Fruit fly (Drosophila melanogaster) whole organism, embryonic: ENCODE measurements around the gene Rpt5.

Experiments used
- BEAF-32 ChIP-seq: fragments of 200-800 bp; sonication (Bioruptor generic); optimal IDR thresholded peaks from 3 replicates; lab custom pipeline; 2017; ENCODE audit warnings: missing biosample characterization, missing genetic modification characterization, mild to moderate bottlenecking, moderate library complexity, missing genetic modification reagents
- CG10366 ChIP-seq: fragments of 200-800 bp; sonication (Bioruptor generic); IDR thresholded peaks from 2 replicates; pipeline ENCODE4 v1.3.6; 2022; ENCODE audit warnings: missing biosample characterization, missing genetic modification characterization
- CG10462 ChIP-seq: fragments of 200-800 bp; sonication (Bioruptor generic); optimal IDR thresholded peaks from 2 replicates; lab custom pipeline; 2016; ENCODE audit warnings: missing biosample characterization, missing genetic modification characterization
- CG10565 ChIP-seq: fragments of 200-800 bp; sonication (Bioruptor generic); optimal IDR thresholded peaks from 3 replicates; lab custom pipeline; 2016; ENCODE audit warnings: missing biosample characterization, mild to moderate bottlenecking, missing genetic modification characterization
- CG10959 ChIP-seq: fragments of 200-800 bp; sonication (Bioruptor generic); IDR thresholded peaks from 2 replicates; pipeline ENCODE4 v1.3.6; 2022; ENCODE audit warnings: missing biosample characterization, missing genetic modification characterization
- CG11456 ChIP-seq: fragments of 200-800 bp; sonication (Bioruptor generic); IDR thresholded peaks from 3 replicates; pipeline ENCODE4 v1.3.6; 2022; ENCODE audit warnings: missing biosample characterization, missing genetic modification characterization
- CG11560 ChIP-seq: fragments of 200-800 bp; sonication (Bioruptor generic); IDR thresholded peaks from 3 replicates; pipeline ENCODE4 v1.3.6; 2022; ENCODE audit warnings: missing biosample characterization, missing genetic modification characterization
- CG12744 ChIP-seq: fragments of 200-800 bp; sonication (Bioruptor generic); optimal IDR thresholded peaks from 2 replicates; lab custom pipeline; 2016; ENCODE audit warnings: missing biosample characterization, missing genetic modification characterization
- CG13296 ChIP-seq: fragments of 200-800 bp; sonication (Bioruptor generic); optimal IDR thresholded peaks from 3 replicates; lab custom pipeline; 2018; ENCODE audit warnings: missing biosample characterization, mild to moderate bottlenecking, missing genetic modification characterization
- CG13894 ChIP-seq: fragments of 200-800 bp; sonication (Bioruptor generic); optimal IDR thresholded peaks from 3 replicates; lab custom pipeline; 2018; ENCODE audit warnings: missing biosample characterization, mild to moderate bottlenecking, missing genetic modification characterization, moderate library complexity
- CG14860 ChIP-seq: fragments of 200-800 bp; sonication (Bioruptor generic); IDR thresholded peaks from 3 replicates; pipeline ENCODE4 v1.3.6; 2022; ENCODE audit warnings: missing biosample characterization, missing genetic modification characterization; ENCODE audit not compliant: partially characterized antibody
- CG2712 ChIP-seq: fragments of 200-800 bp; optimal IDR thresholded peaks from 3 replicates; lab custom pipeline; 2019; ENCODE audit warnings: missing biosample characterization, mild to moderate bottlenecking, missing genetic modification characterization, moderate library complexity
- CG31388 ChIP-seq: fragments of 200-800 bp; sonication (Bioruptor generic); optimal IDR thresholded peaks from 2 replicates; lab custom pipeline; 2016; ENCODE audit warnings: missing biosample characterization, missing genetic modification characterization
- CG3163 ChIP-seq: fragments of 200-800 bp; sonication (Bioruptor generic); optimal IDR thresholded peaks from 3 replicates; lab custom pipeline; 2016; ENCODE audit warnings: missing biosample characterization, missing genetic modification characterization
- CG43689 ChIP-seq: fragments of 200-800 bp; sonication (Bioruptor generic); IDR thresholded peaks from 2 replicates; pipeline ENCODE4 v1.3.6; 2022; ENCODE audit warnings: missing biosample characterization, missing genetic modification characterization
- CG9609 ChIP-seq: fragments of 200-800 bp; sonication (Bioruptor generic); optimal IDR thresholded peaks from 3 replicates; lab custom pipeline; 2016; ENCODE audit warnings: missing biosample characterization, missing genetic modification characterization
- CG9797 ChIP-seq: fragments of 200-800 bp; sonication (Bioruptor generic); optimal IDR thresholded peaks from 3 replicates; lab custom pipeline; 2018; ENCODE audit warnings: missing biosample characterization, mild to moderate bottlenecking, missing genetic modification characterization
- Fer1 ChIP-seq: fragments of 200-800 bp; sonication (Bioruptor generic); optimal IDR thresholded peaks from 2 replicates; lab custom pipeline; 2017; ENCODE audit warnings: missing biosample characterization, mild to moderate bottlenecking, missing genetic modification characterization
- Fer2 ChIP-seq: fragments of 200-800 bp; sonication (Bioruptor generic); optimal IDR thresholded peaks from 2 replicates; lab custom pipeline; 2018; ENCODE audit warnings: missing biosample characterization, mild to moderate bottlenecking, missing genetic modification characterization, moderate library complexity
- HLH3B ChIP-seq: fragments of 200-800 bp; sonication (Bioruptor generic); IDR thresholded peaks from 2 replicates; pipeline ENCODE4 v1.3.6; 2022; ENCODE audit warnings: missing biosample characterization, missing genetic modification characterization
- HLH4C ChIP-seq: fragments of 200-800 bp; sonication (Bioruptor generic); IDR thresholded peaks from 3 replicates; pipeline ENCODE4 v1.3.6; 2022; ENCODE audit warnings: missing biosample characterization, missing genetic modification characterization; ENCODE audit not compliant: partially characterized antibody
- HmgD ChIP-seq: fragments of 200-800 bp; sonication (Bioruptor generic); optimal IDR thresholded peaks from 3 replicates; lab custom pipeline; 2016; ENCODE audit warnings: missing biosample characterization, missing genetic modification characterization
- Hr51 ChIP-seq, 2 experiments: fragments of 200-800 bp; sonication (Bioruptor generic); optimal IDR thresholded peaks; 2 replicates in 1 of 2; 3 replicates in 1 of 2; lab custom pipeline; 2016 to 2018; ENCODE audit warnings: missing biosample characterization in 2 of 2, missing genetic modification characterization in 2 of 2, mild to moderate bottlenecking in 1 of 2, moderate library complexity in 1 of 2
- Jarid2 ChIP-seq: fragments of 200-800 bp; sonication (Bioruptor generic); optimal IDR thresholded peaks from 3 replicates; lab custom pipeline; 2017; ENCODE audit warnings: mild to moderate bottlenecking, missing biosample characterization, missing genetic modification reagents, missing genetic modification characterization
- Lpt ChIP-seq: fragments of >200 bp; optimal IDR thresholded peaks from 2 replicates; lab custom pipeline; 2018; ENCODE audit warnings: missing biosample characterization, missing genetic modification characterization
- Mrtf ChIP-seq: fragments of 200-800 bp; sonication (Bioruptor generic); IDR thresholded peaks from 3 replicates; pipeline ENCODE4 v1.3.6; 2022; ENCODE audit warnings: missing biosample characterization, missing genetic modification characterization
- NK7.1 ChIP-seq: fragments of 200-800 bp; sonication (Bioruptor generic); optimal IDR thresholded peaks from 3 replicates; lab custom pipeline; 2016; ENCODE audit warnings: missing biosample characterization, missing genetic modification characterization
- Scr ChIP-seq: fragments of 200-800 bp; sonication (Bioruptor generic); IDR thresholded peaks from 2 replicates; pipeline ENCODE4 v1.3.6; 2022; ENCODE audit warnings: missing biosample characterization, missing genetic modification characterization; ENCODE audit not compliant: partially characterized antibody
- Six4 ChIP-seq: fragments of 200-800 bp; sonication (Bioruptor generic); optimal IDR thresholded peaks from 2 replicates; lab custom pipeline; 2016; ENCODE audit warnings: missing biosample characterization, missing genetic modification characterization
- Spps ChIP-seq: fragments of 200-800 bp; sonication (Bioruptor generic); optimal IDR thresholded peaks from 2 replicates; lab custom pipeline; 2018; ENCODE audit warnings: missing biosample characterization, mild to moderate bottlenecking, missing genetic modification characterization
- ase ChIP-seq: fragments of 200-800 bp; sonication (Bioruptor generic); IDR thresholded peaks from 3 replicates; pipeline ENCODE4 v1.3.6; 2022; ENCODE audit warnings: missing biosample characterization, missing genetic modification characterization
- ash1 ChIP-seq: fragments of 200-800 bp; sonication (Bioruptor generic); optimal IDR thresholded peaks from 2 replicates; lab custom pipeline; 2018; ENCODE audit warnings: missing biosample characterization, mild to moderate bottlenecking, missing genetic modification characterization
- bab2 ChIP-seq: fragments of 200-800 bp; sonication (Bioruptor generic); optimal IDR thresholded peaks from 2 replicates; lab custom pipeline; 2016; ENCODE audit warnings: missing biosample characterization, missing genetic modification characterization
- chif ChIP-seq, 2 experiments: fragments of 200-800 bp; sonication (Bioruptor generic); optimal IDR thresholded peaks; 3 replicates each; lab custom pipeline; 2016; ENCODE audit warnings: missing biosample characterization in 2 of 2, missing genetic modification characterization in 2 of 2
- corto ChIP-seq: fragments of 200-800 bp; sonication (Bioruptor generic); optimal IDR thresholded peaks from 2 replicates; lab custom pipeline; 2016; ENCODE audit warnings: missing biosample characterization, mild to moderate bottlenecking, missing genetic modification characterization, moderate library complexity
- dati ChIP-seq: fragments of 200-800 bp; sonication (Bioruptor generic); IDR thresholded peaks from 2 replicates; pipeline ENCODE4 v1.3.6; 2022; ENCODE audit warnings: missing biosample characterization, missing genetic modification characterization
- exex ChIP-seq: fragments of 200-800 bp; sonication (Bioruptor generic); optimal IDR thresholded peaks from 4 replicates; lab custom pipeline; 2018; ENCODE audit warnings: missing biosample characterization, mild to moderate bottlenecking, missing genetic modification characterization, moderate library complexity
- fd96Cb ChIP-seq: fragments of 200-800 bp; sonication (Bioruptor generic); optimal IDR thresholded peaks from 2 replicates; lab custom pipeline; 2018; ENCODE audit warnings: missing biosample characterization, mild to moderate bottlenecking, missing genetic modification characterization, moderate library complexity
- gem ChIP-seq: fragments of 200-800 bp; sonication (Bioruptor generic); optimal IDR thresholded peaks from 2 replicates; lab custom pipeline; 2019; ENCODE audit warnings: missing biosample characterization, mild to moderate bottlenecking, missing genetic modification characterization, moderate library complexity
- gsb ChIP-seq: fragments of 200-800 bp; sonication (Bioruptor generic); IDR thresholded peaks from 2 replicates; pipeline ENCODE4 v1.3.6; 2022; ENCODE audit warnings: missing biosample characterization, missing genetic modification characterization
- her ChIP-seq: fragments of 200-800 bp; sonication (Bioruptor generic); optimal IDR thresholded peaks from 2 replicates; lab custom pipeline; 2016; ENCODE audit warnings: missing biosample characterization, missing genetic modification characterization
- hkb ChIP-seq, 2 experiments: fragments of 200-800 bp in 1 of 2; fragments of >200 bp in 1 of 2; sonication (Bioruptor generic) in 1 of 2; IDR thresholded peaks in 1 of 2; optimal IDR thresholded peaks in 1 of 2; 2 replicates each; pipeline versions ENCODE4 v1.3.6 to Lab custom; 2017 to 2022; ENCODE audit warnings: missing biosample characterization in 1 of 2, missing genetic modification characterization in 1 of 2
- jigr1 ChIP-seq: fragments of 200-800 bp; sonication (Bioruptor generic); IDR thresholded peaks from 3 replicates; pipeline ENCODE4 v1.3.6; 2022; ENCODE audit warnings: missing biosample characterization, missing genetic modification characterization
- lmd ChIP-seq: fragments of 200-800 bp; sonication (Bioruptor generic); IDR thresholded peaks from 2 replicates; pipeline ENCODE4 v1.3.6; 2022; ENCODE audit warnings: missing biosample characterization, missing genetic modification characterization
- scrt ChIP-seq: fragments of 200-800 bp; sonication (Bioruptor generic); optimal IDR thresholded peaks from 2 replicates; lab custom pipeline; 2018; ENCODE audit warnings: missing biosample characterization, mild to moderate bottlenecking, missing genetic modification characterization, moderate library complexity
- sens-2 ChIP-seq: fragments of 200-800 bp; sonication (Bioruptor generic); IDR thresholded peaks from 2 replicates; pipeline ENCODE4 v1.3.6; 2022; ENCODE audit warnings: missing biosample characterization, missing genetic modification characterization
- stwl ChIP-seq: fragments of 200-800 bp; sonication (Bioruptor generic); optimal IDR thresholded peaks from 3 replicates; lab custom pipeline; 2018; ENCODE audit warnings: missing biosample characterization, mild to moderate bottlenecking, missing genetic modification characterization, moderate library complexity
- tgo ChIP-seq: fragments of 200-800 bp; sonication (Bioruptor generic); IDR thresholded peaks from 3 replicates; pipeline ENCODE4 v1.3.6; 2022; ENCODE audit warnings: missing biosample characterization, missing genetic modification characterization
- twi ChIP-seq: fragments of 200-800 bp; optimal IDR thresholded peaks from 2 replicates; lab custom pipeline; 2019; ENCODE audit warnings: missing biosample characterization, mild to moderate bottlenecking, missing genetic modification characterization, moderate library complexity
- unc-4 ChIP-seq: fragments of 200-800 bp; sonication (Bioruptor generic); IDR thresholded peaks from 2 replicates; pipeline ENCODE4 v1.3.6; 2022; ENCODE audit warnings: missing biosample characterization, missing genetic modification characterization; ENCODE audit not compliant: partially characterized antibody

Rpt5 gene

dm6 chr3R:23732990-23733512, 19.6 kb upstream of the Rpt5 start, which contains the start of the genes Hmgcr and Rpn9:
Gene Hmgcr (plus strand): TSS chr3R:23733324.
Gene Rpn9 (minus strand): TSS chr3R:23733462.
- TF ChIP-seq Six4 (GFP tag; lab: Kevin White, UChicago): no peak
- TF ChIP-seq lmd (GFP tag; lab: Robert Waterston, UW): no peak
- TF ChIP-seq scrt (GFP tag; lab: Kevin White, UChicago): peak; percentile 18
- no peak for TF ChIP-seq Mrtf (GFP tag; lab: Robert Waterston, UW)
- TF ChIP-seq HLH3B: no peak
- no peak for TF ChIP-seq gsb
- TF ChIP-seq tgo: no peak
- no peak for TF ChIP-seq corto (GFP tag; lab: Kevin White, UChicago)
- TF ChIP-seq jigr1 (GFP tag; lab: Robert Waterston, UW): no peak
- TF ChIP-seq CG13894 (tag; lab: Kevin White, UChicago): no peak
- TF ChIP-seq ash1 (GFP tag; lab: Kevin White, UChicago): no peak
- TF ChIP-seq Jarid2 (GFP tag; lab: Kevin White, UChicago): peak; percentile 86
- 0 out of 2 replicates have a peak, but pooled peaks have one; percentile 24 for TF ChIP-seq Scr (GFP tag; lab: Robert Waterston, UW)
- no peak for TF ChIP-seq CG11456 (GFP tag; lab: Robert Waterston, UW)
- TF ChIP-seq Fer2 (tag; lab: Kevin White, UChicago): no peak
- no peak for TF ChIP-seq CG43689 (GFP tag; lab: Robert Waterston, UW)
- TF ChIP-seq hkb (optimal IDR thresholded peaks at IDR 0.05; lab: Kevin White, UChicago): peak; percentile 89
- no peak for TF ChIP-seq hkb (GFP tag; IDR thresholded peaks at IDR 0.05; lab: Robert Waterston, UW)
- TF ChIP-seq Fer1 (GFP tag; lab: Kevin White, UChicago): peak; percentile 28
- TF ChIP-seq chif (GFP tag; optimal IDR thresholded peaks at IDR 0.05; lab: Kevin White, UChicago): no peak
- no peak for TF ChIP-seq HmgD (GFP tag; lab: Kevin White, UChicago)
- peak in 1 of 2 experiments; percentile 11 for TF ChIP-seq Hr51 (GFP tag; optimal IDR thresholded peaks at IDR 0.05; lab: Kevin White, UChicago)
- TF ChIP-seq CG10462 (GFP tag; lab: Kevin White, UChicago): no peak
- no peak for TF ChIP-seq NK7.1 (GFP tag; lab: Kevin White, UChicago)
- no peak for TF ChIP-seq ase
- TF ChIP-seq CG9609 (GFP tag; lab: Kevin White, UChicago): no peak
- no peak for TF ChIP-seq CG31388 (GFP tag; lab: Kevin White, UChicago)
- peak; percentile 55 for TF ChIP-seq BEAF-32 (GFP tag; lab: Kevin White, UChicago)
- TF ChIP-seq CG10366 (GFP tag; lab: Robert Waterston, UW): no peak
- TF ChIP-seq CG13296 (GFP tag; lab: Kevin White, UChicago): peak; percentile 18
- 0 out of 2 replicates have a peak, but pooled peaks have one; percentile 44 for TF ChIP-seq unc-4
- no peak for TF ChIP-seq Lpt (GFP tag; lab: Kevin White, UChicago)
- peak; percentile 61 for TF ChIP-seq CG2712
- peak; percentile 35 for TF ChIP-seq gem (tag; lab: Kevin White, UChicago)
- peak; percentile 95 for TF ChIP-seq stwl (tag; lab: Kevin White, UChicago)
- TF ChIP-seq CG9797: peak; percentile 97
- no peak for TF ChIP-seq CG10565
- TF ChIP-seq CG10959: no peak
- TF ChIP-seq dati (GFP tag; lab: Robert Waterston, UW): no peak
- no peak for TF ChIP-seq CG3163 (GFP tag; lab: Kevin White, UChicago)
- TF ChIP-seq fd96Cb (tag; lab: Kevin White, UChicago): no peak
- no peak for TF ChIP-seq bab2 (GFP tag; lab: Kevin White, UChicago)
- TF ChIP-seq twi (tag; lab: Kevin White, UChicago): peak; percentile 43
- TF ChIP-seq Spps: no peak
- no peak for TF ChIP-seq her (GFP tag; lab: Kevin White, UChicago)
- TF ChIP-seq CG14860: no peak
- TF ChIP-seq sens-2 (GFP tag; lab: Robert Waterston, UW): no peak
- TF ChIP-seq CG11560 (tag; lab: Robert Waterston, UW): peak; percentile 99
- peak; percentile 8; the same call in 1 of the 3 replicates for TF ChIP-seq HLH4C (GFP tag; lab: Robert Waterston, UW)
- TF ChIP-seq exex (tag; lab: Kevin White, UChicago): peak; percentile 17
- no peak for TF ChIP-seq CG12744 (GFP tag; lab: Kevin White, UChicago)
